Worm (Caenorhabditis elegans) whole organism, young adult: Measurements from ENCODE around the gene T26A5.2.
A peak's percentile ranks its signal among the peaks of the same experiment; 100 is the strongest.

Experiments
- F37B4.10 ChIP-seq: fragments of 200-800 bp; sonication (Bioruptor generic); IDR thresholded peaks from 2 replicates; pipeline ENCODE4 v1.3.6; 2022; ENCODE audit warnings: missing genetic modification characterization, missing compliant biosample characterization
- F57A8.1 ChIP-seq: fragments of 200-800 bp; sonication (Bioruptor generic); optimal IDR thresholded peaks from 2 replicates; lab custom pipeline; 2018; ENCODE audit warnings: mild to moderate bottlenecking, missing genetic modification characterization, moderate library complexity, missing compliant biosample characterization
- F57C9.4 ChIP-seq: sonication (generic microtip); optimal IDR thresholded peaks from 2 replicates; lab custom pipeline; 2017; ENCODE audit warnings: mild to moderate bottlenecking, missing genetic modification characterization, missing compliant biosample characterization
- K11D2.4 ChIP-seq: fragments of 200-800 bp; sonication (Bioruptor generic); IDR thresholded peaks from 2 replicates; pipeline ENCODE4 v1.3.6; 2022; ENCODE audit warnings: missing genetic modification reagents, missing genetic modification characterization, missing compliant biosample characterization
- K12H6.12 ChIP-seq: fragments of 200-800 bp; sonication (Bioruptor generic); optimal IDR thresholded peaks from 2 replicates; lab custom pipeline; 2018; ENCODE audit warnings: mild to moderate bottlenecking, missing genetic modification characterization, missing compliant biosample characterization
- Y53F4B.3 ChIP-seq: fragments of 200-800 bp; sonication (Bioruptor generic); IDR thresholded peaks from 2 replicates; pipeline ENCODE4 v1.3.6; 2022; ENCODE audit warnings: missing genetic modification reagents, missing genetic modification characterization, missing compliant biosample characterization
- Y56A3A.18 ChIP-seq: fragments of 200-800 bp; sonication (Bioruptor generic); IDR thresholded peaks from 2 replicates; pipeline ENCODE4 v1.3.6; 2022; ENCODE audit warnings: missing genetic modification reagents, missing genetic modification characterization, missing compliant biosample characterization
- Y67H2A.10 ChIP-seq: fragments of 200-800 bp; sonication (Bioruptor generic); conservative IDR thresholded peaks from 2 replicates; pipeline ENCODE4 v1.3.6; 2022; ENCODE audit warnings: missing genetic modification reagents, missing genetic modification characterization, missing compliant biosample characterization
- Y79H2A.3 ChIP-seq: fragments of 200-800 bp; sonication (Bioruptor generic); conservative IDR thresholded peaks from 2 replicates; pipeline ENCODE4 v1.3.6; 2022; ENCODE audit warnings: missing genetic modification reagents, missing genetic modification characterization, missing compliant biosample characterization
- ZK185.1 ChIP-seq: sonication (generic microtip); optimal IDR thresholded peaks from 2 replicates; lab custom pipeline; 2016; ENCODE audit warnings: mild to moderate bottlenecking, missing genetic modification characterization, missing compliant biosample characterization; ENCODE audit not compliant: poor library complexity, severe bottlenecking
- ama-1 ChIP-seq, 3 experiments: fragments of 150-350 bp in 1 of 3; sonication (generic microtip) in 2 of 3; optimal IDR thresholded peaks; 2 replicates each; lab custom pipeline; 2014 to 2018; ENCODE audit warnings: missing biosample characterization in 2 of 3, missing genetic modification characterization in 2 of 3, missing genetic modification reagents in 2 of 3
- athp-1 ChIP-seq: sonication (generic microtip); optimal IDR thresholded peaks from 2 replicates; lab custom pipeline; 2017; ENCODE audit warnings: mild to moderate bottlenecking, missing genetic modification characterization, missing compliant biosample characterization
- attf-5 ChIP-seq: fragments of 200-800 bp; sonication (Bioruptor generic); optimal IDR thresholded peaks from 2 replicates; lab custom pipeline; 2018; ENCODE audit warnings: mild to moderate bottlenecking, missing genetic modification characterization, missing compliant biosample characterization
- bed-2 ChIP-seq: fragments of 200-800 bp; sonication (Bioruptor generic); IDR thresholded peaks from 2 replicates; pipeline ENCODE4 v1.3.6; 2022; ENCODE audit warnings: missing genetic modification reagents, missing genetic modification characterization, missing compliant biosample characterization
- ceh-79 ChIP-seq: sonication (generic microtip); optimal IDR thresholded peaks from 2 replicates; lab custom pipeline; 2017; ENCODE audit warnings: mild to moderate bottlenecking, missing genetic modification characterization, missing compliant biosample characterization
- die-1 ChIP-seq: sonication (generic microtip); optimal IDR thresholded peaks from 2 replicates; lab custom pipeline; 2016; ENCODE audit warnings: missing genotype, mild to moderate bottlenecking, missing genetic modification characterization, missing compliant biosample characterization
- dpff-1 ChIP-seq: sonication (generic microtip); optimal IDR thresholded peaks from 2 replicates; lab custom pipeline; 2017; ENCODE audit warnings: mild to moderate bottlenecking, missing genetic modification characterization, missing compliant biosample characterization
- efl-1 ChIP-seq: fragments of 150-350 bp; optimal IDR thresholded peaks from 2 replicates; lab custom pipeline; 2014; ENCODE audit warnings: missing biosample characterization, missing genetic modification reagents, missing genetic modification characterization
- egl-18 ChIP-seq: fragments of 200-800 bp; sonication (Bioruptor generic); IDR thresholded peaks from 2 replicates; pipeline ENCODE4 v1.3.6; 2022; ENCODE audit warnings: missing genetic modification reagents, missing genetic modification characterization, missing compliant biosample characterization
- ekl-4 ChIP-seq: fragments of 200-800 bp; sonication (Bioruptor generic); IDR thresholded peaks from 2 replicates; pipeline ENCODE4 v1.3.6; 2022; ENCODE audit warnings: missing genetic modification reagents, missing genetic modification characterization, missing compliant biosample characterization
- ets-4 ChIP-seq: fragments of 200-800 bp; sonication (Bioruptor generic); optimal IDR thresholded peaks from 2 replicates; lab custom pipeline; 2018; ENCODE audit warnings: mild to moderate bottlenecking, missing genetic modification characterization, missing compliant biosample characterization
- fkh-3 ChIP-seq: sonication (generic microtip); optimal IDR thresholded peaks from 2 replicates; lab custom pipeline; 2016; ENCODE audit warnings: mild to moderate bottlenecking, missing genetic modification characterization, missing compliant biosample characterization
- gei-17 ChIP-seq: fragments of 200-800 bp; sonication (Bioruptor generic); optimal IDR thresholded peaks from 2 replicates; lab custom pipeline; 2018; ENCODE audit warnings: mild to moderate bottlenecking, missing genetic modification characterization, missing compliant biosample characterization
- hmg-1.2 ChIP-seq: fragments of 200-800 bp; sonication (Bioruptor generic); IDR thresholded peaks from 2 replicates; pipeline ENCODE4 v1.3.6; 2022; ENCODE audit warnings: missing genetic modification reagents, missing genetic modification characterization, missing compliant biosample characterization
- hrde-1 ChIP-seq: sonication (generic microtip); optimal IDR thresholded peaks from 2 replicates; lab custom pipeline; 2016; ENCODE audit warnings: missing genetic modification characterization, mild to moderate bottlenecking, missing compliant biosample characterization, moderate library complexity, missing genotype, missing genetic modification reagents, borderline replicate concordance
- hsf-1 ChIP-seq: fragments of 200-800 bp; sonication (Bioruptor generic); IDR thresholded peaks from 2 replicates; pipeline ENCODE4 v1.3.6; 2022; ENCODE audit warnings: missing genetic modification reagents, missing genetic modification characterization, missing compliant biosample characterization
- lag-1 ChIP-seq: fragments of 200-800 bp; sonication (Bioruptor generic); IDR thresholded peaks from 2 replicates; pipeline ENCODE4 v1.3.6; 2022; ENCODE audit warnings: missing genetic modification reagents, missing genetic modification characterization, missing compliant biosample characterization
- lin-35 ChIP-seq, 3 experiments: fragments of 150-350 bp in 2 of 3; sonication (generic microtip) in 1 of 3; optimal IDR thresholded peaks; 2 replicates each; lab custom pipeline; 2014 to 2018; ENCODE audit warnings: missing biosample characterization in 3 of 3, missing genetic modification characterization in 3 of 3, missing genetic modification reagents in 3 of 3
- lsl-1 ChIP-seq: fragments of 200-800 bp; sonication (Bioruptor generic); optimal IDR thresholded peaks from 2 replicates; lab custom pipeline; 2018; ENCODE audit warnings: mild to moderate bottlenecking, missing genetic modification characterization, moderate library complexity, missing compliant biosample characterization
- lsy-27 ChIP-seq: sonication (generic microtip); optimal IDR thresholded peaks from 2 replicates; lab custom pipeline; 2017; ENCODE audit warnings: missing genetic modification characterization, mild to moderate bottlenecking, missing compliant biosample characterization, antibody characterized with exemption, missing genotype, borderline replicate concordance; ENCODE audit not compliant: insufficient read depth
- madf-10 ChIP-seq: sonication (generic microtip); optimal IDR thresholded peaks from 2 replicates; lab custom pipeline; 2016; ENCODE audit warnings: mild to moderate bottlenecking, missing genetic modification characterization, missing compliant biosample characterization
- madf-6 ChIP-seq: fragments of 200-800 bp; sonication (Bioruptor generic); IDR thresholded peaks from 2 replicates; pipeline ENCODE4 v1.3.6; 2022; ENCODE audit warnings: missing genetic modification reagents, missing genetic modification characterization, missing compliant biosample characterization
- mel-28 ChIP-seq: sonication (generic microtip); optimal IDR thresholded peaks from 2 replicates; lab custom pipeline; 2016; ENCODE audit warnings: borderline replicate concordance, mild to moderate bottlenecking, missing genetic modification characterization, missing compliant biosample characterization
- nhr-120 ChIP-seq: fragments of 200-800 bp; sonication (Bioruptor generic); IDR thresholded peaks from 2 replicates; pipeline ENCODE4 v1.3.6; 2022; ENCODE audit warnings: missing genetic modification characterization, missing compliant biosample characterization
- nhr-179 ChIP-seq: sonication (generic microtip); optimal IDR thresholded peaks from 2 replicates; lab custom pipeline; 2016; ENCODE audit warnings: mild to moderate bottlenecking, missing genetic modification characterization, missing compliant biosample characterization
- nhr-27 ChIP-seq: fragments of 200-800 bp; sonication (Bioruptor generic); optimal IDR thresholded peaks from 2 replicates; lab custom pipeline; 2018; ENCODE audit warnings: mild to moderate bottlenecking, missing genetic modification characterization, moderate library complexity, missing compliant biosample characterization
- pbrm-1 ChIP-seq: fragments of 200-800 bp; sonication (Bioruptor generic); IDR thresholded peaks from 2 replicates; pipeline ENCODE4 v1.3.6; 2022; ENCODE audit warnings: missing genetic modification reagents, missing genetic modification characterization, missing compliant biosample characterization
- pha-4 ChIP-seq: fragments of 150-350 bp; sonication (generic microtip); optimal IDR thresholded peaks from 2 replicates; lab custom pipeline; 2014; ENCODE audit warnings: missing biosample characterization, missing genetic modification reagents, missing genetic modification characterization
- repo-1 ChIP-seq: sonication (generic microtip); optimal IDR thresholded peaks from 2 replicates; lab custom pipeline; 2017; ENCODE audit warnings: mild to moderate bottlenecking, missing genetic modification characterization, missing compliant biosample characterization
- snpc-4 ChIP-seq, 5 experiments: fragments of 150-350 bp in 1 of 5; sonication (generic microtip) in 4 of 5; optimal IDR thresholded peaks; 2 replicates each; lab custom pipeline; 2014 to 2018; ENCODE audit warnings: missing genetic modification characterization in 5 of 5, missing biosample characterization in 3 of 5, antibody characterized with exemption in 2 of 5, mild to moderate bottlenecking in 2 of 5, missing compliant biosample characterization in 2 of 5, missing genotype in 2 of 5, moderate library complexity in 2 of 5, missing genetic modification reagents in 1 of 5
- sptf-2 ChIP-seq: fragments of 200-800 bp; sonication (Bioruptor generic); optimal IDR thresholded peaks from 2 replicates; lab custom pipeline; 2018; ENCODE audit warnings: mild to moderate bottlenecking, missing genetic modification characterization, missing compliant biosample characterization
- tbp1 ChIP-seq: fragments of 200-800 bp; sonication (Bioruptor generic); optimal IDR thresholded peaks from 2 replicates; lab custom pipeline; 2018; ENCODE audit warnings: mild to moderate bottlenecking, missing genetic modification characterization, missing compliant biosample characterization
- tlf-1 ChIP-seq: fragments of 200-800 bp; sonication (Bioruptor generic); optimal IDR thresholded peaks from 2 replicates; lab custom pipeline; 2018; ENCODE audit warnings: mild to moderate bottlenecking, missing genetic modification characterization, missing compliant biosample characterization
- xnd-1 ChIP-seq: sonication (generic microtip); optimal IDR thresholded peaks from 2 replicates; lab custom pipeline; 2016; ENCODE audit warnings: missing genotype, missing genetic modification reagents, missing genetic modification characterization, missing compliant biosample characterization
- ztf-22 ChIP-seq: fragments of 200-800 bp; sonication (Bioruptor generic); optimal IDR thresholded peaks from 2 replicates; lab custom pipeline; 2018; ENCODE audit warnings: mild to moderate bottlenecking, missing genetic modification characterization, moderate library complexity, missing compliant biosample characterization
- ztf-3 ChIP-seq: fragments of 200-800 bp; sonication (Bioruptor generic); optimal IDR thresholded peaks from 2 replicates; lab custom pipeline; 2018; ENCODE audit warnings: mild to moderate bottlenecking, missing genetic modification characterization, missing compliant biosample characterization

The T26A5.2 gene

ce11 chrIII:6464113-6464571 is 3.0 kb upstream of the T26A5.2 start (continued):
- TF ChIP-seq tbp1 (GFP tag; lab: Kevin White, UChicago), result peak; percentile 70
- no peak for TF ChIP-seq nhr-120 (GFP tag; lab: Robert Waterston, UW)
- peak; percentile 30 for TF ChIP-seq fkh-3 (tag; lab: Kevin White, UChicago)
- TF ChIP-seq madf-10 (tag; lab: Kevin White, UChicago), result no peak
- peak; percentile 86 for TF ChIP-seq efl-1
- no peak for TF ChIP-seq bed-2 (GFP tag; lab: Robert Waterston, UW)
- peak; percentile 89 for TF ChIP-seq tlf-1 (GFP tag; lab: Kevin White, UChicago)
- TF ChIP-seq hrde-1 (tag; lab: Kevin White, UChicago), result no peak
- no peak for TF ChIP-seq nhr-179 (tag; lab: Kevin White, UChicago)
- TF ChIP-seq nhr-27 (tag; lab: Kevin White, UChicago), result no peak
- no peak for TF ChIP-seq F37B4.10
- no peak for TF ChIP-seq snpc-4 (GFP tag; optimal IDR thresholded peaks at IDR 0.05; lab: Kevin White, UChicago)
- TF ChIP-seq snpc-4 (tag; optimal IDR thresholded peaks at IDR 0.05; lab: Kevin White, UChicago), result peak in 3 of 4 experiments; percentile 66 to 69 (median 67)
- no peak for TF ChIP-seq lag-1 (GFP tag; lab: Robert Waterston, UW)
- peak; percentile 88 for TF ChIP-seq repo-1 (tag; lab: Kevin White, UChicago)
- TF ChIP-seq ZK185.1 (tag; lab: Kevin White, UChicago), result peak; percentile 30
- TF ChIP-seq pha-4 (tag; lab: Kevin White, UChicago), result peak; percentile 23
- peak; percentile 80 for TF ChIP-seq athp-1 (tag; lab: Kevin White, UChicago)
- TF ChIP-seq K12H6.12 (tag; lab: Kevin White, UChicago), result peak; percentile 86
- no peak for TF ChIP-seq sptf-2
- TF ChIP-seq Y67H2A.10 (GFP tag; lab: Robert Waterston, UW), result peak; percentile 83
- peak; percentile 40 for TF ChIP-seq ztf-3 (GFP tag; lab: Kevin White, UChicago)
- TF ChIP-seq Y56A3A.18 (GFP tag; lab: Robert Waterston, UW), result no peak
- TF ChIP-seq ceh-79, result peak; percentile 45
- TF ChIP-seq ets-4 (GFP tag; lab: Kevin White, UChicago), result peak; percentile 86
- peak; percentile 20 for TF ChIP-seq mel-28 (tag; lab: Kevin White, UChicago)
- no peak for TF ChIP-seq gei-17 (GFP tag; lab: Kevin White, UChicago)
- peak; percentile 84; the same call in 1 of the 2 replicates for TF ChIP-seq Y79H2A.3 (GFP tag; lab: Robert Waterston, UW)
- TF ChIP-seq lsy-27 (tag; lab: Kevin White, UChicago), result no peak
- peak; percentile 57 for TF ChIP-seq xnd-1 (tag; lab: Kevin White, UChicago)
- TF ChIP-seq F57C9.4 (tag; lab: Kevin White, UChicago), result no peak
- TF ChIP-seq madf-6, result peak; percentile 92
- peak in 1 of 3 experiments; percentile 79 for TF ChIP-seq lin-35 (GFP tag; optimal IDR thresholded peaks at IDR 0.05; lab: Kevin White, UChicago)
- TF ChIP-seq ztf-22 (GFP tag; lab: Kevin White, UChicago), result peak; percentile 72
- no peak for TF ChIP-seq F57A8.1 (GFP tag; lab: Kevin White, UChicago)
- peak; percentile 66 for TF ChIP-seq lsl-1 (GFP tag; lab: Kevin White, UChicago)
- TF ChIP-seq Y53F4B.3, result no peak; the same call in 1 of the 2 replicates
- TF ChIP-seq K11D2.4 (GFP tag; lab: Robert Waterston, UW), result peak; percentile 86
- peak; percentile 95 for TF ChIP-seq attf-5 (GFP tag; lab: Kevin White, UChicago)
- TF ChIP-seq dpff-1 (tag; lab: Kevin White, UChicago), result no peak
- no peak for TF ChIP-seq egl-18
- TF ChIP-seq hmg-1.2 (GFP tag; lab: Robert Waterston, UW), result peak; percentile 66
- TF ChIP-seq hsf-1 (GFP tag; lab: Robert Waterston, UW), result peak; percentile 80
- TF ChIP-seq die-1 (tag; lab: Kevin White, UChicago), result peak; percentile 47
- peak; percentile 93 for TF ChIP-seq pbrm-1
- peak; percentile 89 for TF ChIP-seq ekl-4
- TF ChIP-seq ama-1 (optimal IDR thresholded peaks at IDR 0.05; lab: Kevin White, UChicago), result peak; percentile 18
- peak in 1 of 2 experiments; percentile 8 for TF ChIP-seq ama-1 (GFP tag; optimal IDR thresholded peaks at IDR 0.05; lab: Kevin White, UChicago)
